Worm (Caenorhabditis elegans) whole organism, L1 larva: ENCODE measurements around the gene gsto-2.

ENCODE experiments used
- C04F5.9 ChIP-seq: sonication (generic microtip); optimal IDR thresholded peaks from 2 replicates; lab custom pipeline; 2016; ENCODE audit warnings: missing genetic modification characterization, missing compliant biosample characterization
- C34B4.2 ChIP-seq: sonication (generic microtip); optimal IDR thresholded peaks from 2 replicates; lab custom pipeline; 2017; ENCODE audit warnings: mild to moderate bottlenecking, missing genetic modification characterization, missing compliant biosample characterization
- ama-1 ChIP-seq: fragments of 150-350 bp; optimal IDR thresholded peaks from 2 replicates; lab custom pipeline; 2014
- ceh-8 ChIP-seq: fragments of 200-800 bp; sonication (Bioruptor generic); optimal IDR thresholded peaks from 2 replicates; lab custom pipeline; 2018; ENCODE audit warnings: mild to moderate bottlenecking, missing genetic modification characterization, moderate library complexity, missing compliant biosample characterization
- ces-1 ChIP-seq: fragments of 150-350 bp; optimal IDR thresholded peaks from 2 replicates; lab custom pipeline; 2014; ENCODE audit warnings: missing biosample characterization, missing genetic modification reagents, missing genetic modification characterization
- dsc-1 ChIP-seq: sonication (generic microtip); optimal IDR thresholded peaks from 2 replicates; lab custom pipeline; 2016; ENCODE audit warnings: mild to moderate bottlenecking, missing genetic modification characterization, missing compliant biosample characterization
- efl-1 ChIP-seq, 4 experiments: fragments of 150-350 bp; optimal IDR thresholded peaks in 3 of 4; peaks in 1 of 4; 1 replicate in 1 of 4; 2 replicates in 3 of 4; lab custom pipeline; 2014; ENCODE audit warnings: missing biosample characterization in 2 of 4, missing genetic modification characterization in 2 of 4, missing genetic modification reagents in 2 of 4
- egl-13 ChIP-seq: sonication (generic microtip); optimal IDR thresholded peaks from 2 replicates; lab custom pipeline; 2016; ENCODE audit warnings: missing genotype, missing genetic modification reagents, missing genetic modification characterization, missing compliant biosample characterization
- egl-27 ChIP-seq, 2 experiments: fragments of 150-350 bp in 1 of 2; sonication (generic microtip); optimal IDR thresholded peaks; 3 replicates each; lab custom pipeline; 2017 to 2018; ENCODE audit warnings: missing biosample characterization in 2 of 2, missing genetic modification characterization in 2 of 2, missing genetic modification reagents in 2 of 2
- elt-3 ChIP-seq, 6 experiments: fragments of 150-350 bp in 1 of 6; sonication (generic microtip); optimal IDR thresholded peaks; 2 replicates each; lab custom pipeline; 2017 to 2018; ENCODE audit warnings: missing biosample characterization in 6 of 6, missing genetic modification characterization in 6 of 6, inconsistent platforms in 1 of 6
- ets-5 ChIP-seq: fragments of 200-800 bp; sonication (Bioruptor generic); IDR thresholded peaks from 2 replicates; pipeline ENCODE4 v1.3.6; 2022; ENCODE audit warnings: missing genetic modification characterization, missing compliant biosample characterization
- fkh-4 ChIP-seq: sonication (generic microtip); optimal IDR thresholded peaks from 2 replicates; lab custom pipeline; 2016; ENCODE audit warnings: missing compliant biosample characterization, missing genetic modification characterization, borderline replicate concordance
- fkh-8 ChIP-seq: sonication (generic microtip); optimal IDR thresholded peaks from 2 replicates; lab custom pipeline; 2016; ENCODE audit warnings: mild to moderate bottlenecking, missing genetic modification characterization, missing compliant biosample characterization
- fos-1 ChIP-seq: fragments of 150-350 bp; optimal IDR thresholded peaks from 2 replicates; lab custom pipeline; 2014; ENCODE audit warnings: missing biosample characterization, missing genetic modification characterization
- hlh-17 ChIP-seq: fragments of 200-800 bp; sonication (Bioruptor generic); optimal IDR thresholded peaks from 2 replicates; lab custom pipeline; 2018; ENCODE audit warnings: missing genetic modification characterization, mild to moderate bottlenecking, missing compliant biosample characterization, moderate library complexity, borderline replicate concordance
- isw-1 ChIP-seq: fragments of 200-800 bp; sonication (Bioruptor generic); IDR thresholded peaks from 2 replicates; pipeline ENCODE4 v1.3.6; 2022; ENCODE audit warnings: missing genetic modification characterization, missing compliant biosample characterization
- jun-1 ChIP-seq: fragments of 150-350 bp; optimal IDR thresholded peaks from 2 replicates; lab custom pipeline; 2014; ENCODE audit warnings: missing biosample characterization, missing genetic modification reagents, missing genetic modification characterization
- lin-13 ChIP-seq: fragments of 150-350 bp; optimal IDR thresholded peaks from 2 replicates; lab custom pipeline; 2014; ENCODE audit warnings: missing biosample characterization, missing genetic modification reagents, missing genetic modification characterization
- lin-14 ChIP-seq: fragments of 200-800 bp; sonication (Bioruptor generic); optimal IDR thresholded peaks from 2 replicates; lab custom pipeline; 2018; ENCODE audit warnings: mild to moderate bottlenecking, missing genetic modification characterization, moderate library complexity, missing compliant biosample characterization
- lin-15B ChIP-seq: fragments of 150-350 bp; sonication (generic microtip); optimal IDR thresholded peaks from 3 replicates; lab custom pipeline; 2014; ENCODE audit warnings: missing biosample characterization, missing genetic modification characterization
- lin-35 ChIP-seq, 2 experiments: fragments of 150-350 bp; optimal IDR thresholded peaks; 2 replicates each; lab custom pipeline; 2014; ENCODE audit warnings: missing biosample characterization in 2 of 2, missing genetic modification characterization in 2 of 2, missing genetic modification reagents in 2 of 2
- lin-39 ChIP-seq: fragments of 150-350 bp; optimal IDR thresholded peaks from 2 replicates; lab custom pipeline; 2014; ENCODE audit warnings: missing biosample characterization, missing genetic modification reagents, missing genetic modification characterization
- lsy-2 ChIP-seq, 2 experiments: fragments of 150-350 bp; optimal IDR thresholded peaks; 2 replicates each; lab custom pipeline; 2014; ENCODE audit warnings: missing biosample characterization in 2 of 2, missing genetic modification characterization in 2 of 2
- mab-9 ChIP-seq: fragments of 200-800 bp; sonication (Bioruptor generic); IDR thresholded peaks from 2 replicates; pipeline ENCODE4 v1.3.6; 2022; ENCODE audit warnings: missing genetic modification reagents, missing genetic modification characterization, missing compliant biosample characterization
- mdl-1 ChIP-seq, 2 experiments: fragments of 150-350 bp; optimal IDR thresholded peaks; 2 replicates each; lab custom pipeline; 2014 to 2017; ENCODE audit warnings: missing biosample characterization in 2 of 2, missing genetic modification characterization in 2 of 2, inconsistent platforms in 1 of 2
- mep-1 ChIP-seq: fragments of 150-350 bp; optimal IDR thresholded peaks from 2 replicates; lab custom pipeline; 2014; ENCODE audit warnings: missing biosample characterization, missing genetic modification characterization
- nhr-11 ChIP-seq: fragments of 150-350 bp; optimal IDR thresholded peaks from 2 replicates; lab custom pipeline; 2014; ENCODE audit warnings: missing biosample characterization, missing genetic modification characterization
- nhr-12 ChIP-seq: sonication (generic microtip); optimal IDR thresholded peaks from 2 replicates; lab custom pipeline; 2017; ENCODE audit warnings: missing biosample characterization, missing genetic modification characterization
- nhr-20 ChIP-seq: sonication (generic microtip); optimal IDR thresholded peaks from 2 replicates; lab custom pipeline; 2016; ENCODE audit warnings: mild to moderate bottlenecking, missing genetic modification characterization, missing compliant biosample characterization
- nhr-237 ChIP-seq: fragments of 150-350 bp; optimal IDR thresholded peaks from 2 replicates; lab custom pipeline; 2014; ENCODE audit warnings: missing biosample characterization, missing genetic modification characterization
- nhr-28 ChIP-seq: fragments of 150-350 bp; optimal IDR thresholded peaks from 2 replicates; lab custom pipeline; 2014; ENCODE audit warnings: missing biosample characterization, missing genetic modification characterization
- nhr-47 ChIP-seq: sonication (generic microtip); optimal IDR thresholded peaks from 2 replicates; lab custom pipeline; 2016; ENCODE audit warnings: mild to moderate bottlenecking, missing genetic modification characterization, moderate library complexity, missing compliant biosample characterization
- nhr-76 ChIP-seq: sonication (generic microtip); optimal IDR thresholded peaks from 2 replicates; lab custom pipeline; 2017; ENCODE audit warnings: missing biosample characterization, missing genetic modification characterization
- nhr-77 ChIP-seq: fragments of 150-350 bp; optimal IDR thresholded peaks from 2 replicates; lab custom pipeline; 2014; ENCODE audit warnings: missing biosample characterization, missing genetic modification characterization
- nhr-90 ChIP-seq: sonication (generic microtip); optimal IDR thresholded peaks from 2 replicates; lab custom pipeline; 2016; ENCODE audit warnings: mild to moderate bottlenecking, missing genetic modification characterization, missing compliant biosample characterization; ENCODE audit not compliant: poor library complexity
- pag-3 ChIP-seq: sonication (generic microtip); optimal IDR thresholded peaks from 2 replicates; lab custom pipeline; 2017; ENCODE audit warnings: missing genetic modification characterization, mild to moderate bottlenecking, missing compliant biosample characterization, antibody characterized with exemption, borderline replicate concordance; ENCODE audit not compliant: insufficient read depth
- pqm-1 ChIP-seq: sonication (generic microtip); optimal IDR thresholded peaks from 3 replicates; lab custom pipeline; 2017; ENCODE audit warnings: missing biosample characterization, missing genetic modification characterization
- rnt-1 ChIP-seq: sonication (generic microtip); optimal IDR thresholded peaks from 2 replicates; lab custom pipeline; 2016; ENCODE audit warnings: mild to moderate bottlenecking, missing genetic modification characterization, moderate library complexity, missing compliant biosample characterization
- skn-1 ChIP-seq: fragments of 150-350 bp; optimal IDR thresholded peaks from 2 replicates; lab custom pipeline; 2014; ENCODE audit warnings: missing biosample characterization, missing genetic modification characterization
- snu-23 ChIP-seq: sonication (generic microtip); optimal IDR thresholded peaks from 2 replicates; lab custom pipeline; 2016; ENCODE audit warnings: missing genetic modification characterization, missing compliant biosample characterization
- sptf-1 ChIP-seq: fragments of 150-350 bp; optimal IDR thresholded peaks from 2 replicates; lab custom pipeline; 2014; ENCODE audit warnings: missing biosample characterization, missing genetic modification characterization
- tbx-2 ChIP-seq: sonication (generic microtip); optimal IDR thresholded peaks from 2 replicates; lab custom pipeline; 2016; ENCODE audit warnings: missing genetic modification characterization, missing compliant biosample characterization
- unc-130 ChIP-seq: fragments of 150-350 bp; optimal IDR thresholded peaks from 2 replicates; lab custom pipeline; 2017; ENCODE audit warnings: missing biosample characterization, missing genetic modification characterization, inconsistent platforms
- unc-30 ChIP-seq: sonication (generic microtip); optimal IDR thresholded peaks from 2 replicates; lab custom pipeline; 2017; ENCODE audit warnings: missing biosample characterization, missing genetic modification characterization
- unc-62 ChIP-seq: fragments of 150-350 bp; optimal IDR thresholded peaks from 2 replicates; lab custom pipeline; 2014; ENCODE audit warnings: missing biosample characterization, missing genetic modification reagents, missing genetic modification characterization
- unc-86 ChIP-seq: sonication (generic microtip); optimal IDR thresholded peaks from 2 replicates; lab custom pipeline; 2016; ENCODE audit warnings: missing genetic modification characterization, missing compliant biosample characterization
- unc-98 ChIP-seq: fragments of 200-800 bp; sonication (Bioruptor generic); IDR thresholded peaks from 2 replicates; pipeline ENCODE4 v1.3.6; 2022; ENCODE audit warnings: missing genetic modification characterization, missing compliant biosample characterization
- vab-15 ChIP-seq: sonication (generic microtip); optimal IDR thresholded peaks from 2 replicates; lab custom pipeline; 2017; ENCODE audit warnings: missing genotype, mild to moderate bottlenecking, missing genetic modification characterization, missing compliant biosample characterization
- xbp-1 ChIP-seq: sonication (generic microtip); optimal IDR thresholded peaks from 2 replicates; lab custom pipeline; 2016; ENCODE audit warnings: missing genetic modification characterization, missing compliant biosample characterization
- zag-1 ChIP-seq: fragments of 150-350 bp; optimal IDR thresholded peaks from 2 replicates; lab custom pipeline; 2014; ENCODE audit warnings: missing biosample characterization, missing genetic modification characterization
- zip-4 ChIP-seq: fragments of 200-800 bp; sonication (Bioruptor generic); optimal IDR thresholded peaks from 2 replicates; lab custom pipeline; 2018; ENCODE audit warnings: mild to moderate bottlenecking, missing genetic modification characterization, moderate library complexity, missing compliant biosample characterization
- ztf-11 ChIP-seq, 2 experiments: sonication (generic microtip); optimal IDR thresholded peaks; 2 replicates each; lab custom pipeline; 2016 to 2017; ENCODE audit warnings: missing genetic modification characterization in 2 of 2, missing biosample characterization in 1 of 2, missing compliant biosample characterization in 1 of 2
- ztf-4 ChIP-seq: fragments of 150-350 bp; optimal IDR thresholded peaks from 2 replicates; lab custom pipeline; 2014; ENCODE audit warnings: missing biosample characterization, missing genetic modification characterization

gsto-2 gene

DNA sequence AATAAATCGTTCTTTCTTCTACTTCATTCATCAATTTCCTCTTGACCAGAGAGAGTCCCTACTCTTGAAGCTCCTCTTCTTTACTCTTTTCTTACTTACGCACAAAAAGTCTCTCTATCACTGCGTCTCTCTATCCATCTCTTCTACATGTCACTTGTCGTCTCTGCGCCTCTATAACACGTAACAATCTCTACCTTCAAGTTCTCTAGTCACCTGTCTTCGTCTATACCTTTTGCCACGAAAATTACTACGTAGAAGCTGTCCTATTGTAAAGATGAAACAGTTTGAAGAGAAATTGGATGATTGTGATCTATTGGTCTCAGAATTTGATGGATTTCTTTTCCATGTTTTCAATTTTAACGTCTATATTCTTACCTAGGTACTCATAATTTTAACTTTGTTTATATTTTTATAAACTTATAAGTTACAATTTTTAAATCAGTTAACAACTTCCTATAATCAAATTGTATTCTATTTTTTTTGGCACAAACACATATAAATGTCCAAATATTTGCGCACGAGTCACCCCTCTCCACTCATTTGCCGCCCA is 2.3 kb downstream of the gsto-2 start, which contains the start of gene C02D5.2 (continued):
- TF ChIP-seq rnt-1 (tag; lab: Kevin White, UChicago) (peak; percentile 80), vab-15 (tag; lab: Kevin White, UChicago) (no peak), unc-130 (tag; lab: Kevin White, UChicago) (no peak), hlh-17 (GFP tag; lab: Kevin White, UChicago) (no peak), zip-4 (GFP tag; lab: Kevin White, UChicago) (no peak), ces-1 (no peak), nhr-11 (tag; lab: Kevin White, UChicago) (no peak), ztf-4 (tag; lab: Kevin White, UChicago) (no peak), tbx-2 (peak; percentile 22), egl-27 (tag; optimal IDR thresholded peaks at IDR 0.05; lab: Kevin White, UChicago) (no peak), lin-35 (GFP tag; optimal IDR thresholded peaks at IDR 0.05; lab: Kevin White, UChicago) (peak; percentile 40 to 50), dsc-1 (tag; lab: Kevin White, UChicago) (no peak), lin-14 (GFP tag; lab: Kevin White, UChicago) (peak; percentile 74), nhr-47 (tag; lab: Kevin White, UChicago) (peak; percentile 26), unc-62 (GFP tag; lab: Kevin White, UChicago) (no peak), pag-3 (no peak), unc-86 (tag; lab: Kevin White, UChicago) (no peak), nhr-12 (tag; lab: Kevin White, UChicago) (no peak), C04F5.9 (tag; lab: Kevin White, UChicago) (no peak), mdl-1 (tag; optimal IDR thresholded peaks at IDR 0.05; lab: Kevin White, UChicago) (no peak), xbp-1 (tag; lab: Kevin White, UChicago) (peak; percentile 44), ztf-11 (tag; optimal IDR thresholded peaks at IDR 0.05; lab: Kevin White, UChicago) (no peak), mep-1 (no peak), fos-1 (tag; lab: Kevin White, UChicago) (peak; percentile 5), ceh-8 (GFP tag; lab: Kevin White, UChicago) (no peak), snu-23 (peak; percentile 60), egl-13 (tag; lab: Kevin White, UChicago) (no peak), skn-1 (tag; lab: Kevin White, UChicago) (peak; percentile 65), lsy-2 (tag; optimal IDR thresholded peaks at IDR 0.05; lab: Kevin White, UChicago) (peak; percentile 50 to 71), ama-1 (lab: Kevin White, UChicago) (no peak), nhr-76 (tag; lab: Kevin White, UChicago) (no peak), fkh-8 (no peak), unc-30 (tag; lab: Kevin White, UChicago) (no peak), nhr-77 (tag; lab: Kevin White, UChicago) (no peak), lin-13 (GFP tag; lab: Kevin White, UChicago) (no peak), ets-5 (GFP tag; lab: Robert Waterston, UW) (no peak), fkh-4 (tag; lab: Kevin White, UChicago) (no peak), efl-1 (optimal IDR thresholded peaks at IDR 0.05; lab: Kevin White, UChicago) (peak; percentile 67 to 70), efl-1 (GFP tag; optimal IDR thresholded peaks at IDR 0.05 in 1 of 2; lab: Kevin White, UChicago) (peak in 1 of 2 experiments; percentile 76), nhr-20 (peak; percentile 58), jun-1 (tag; lab: Kevin White, UChicago) (no peak), elt-3 (tag; optimal IDR thresholded peaks at IDR 0.05; lab: Kevin White, UChicago) (peak in 1 of 6 experiments; percentile 30), nhr-90 (tag; lab: Kevin White, UChicago) (no peak), nhr-28 (no peak), mab-9 (GFP tag; lab: Robert Waterston, UW) (no peak), C34B4.2 (tag; lab: Kevin White, UChicago) (no peak), unc-98 (GFP tag; lab: Robert Waterston, UW) (no peak), sptf-1 (tag; lab: Kevin White, UChicago) (no peak), isw-1 (GFP tag; lab: Robert Waterston, UW) (no peak), zag-1 (tag; lab: Kevin White, UChicago) (no peak), pqm-1 (tag; lab: Kevin White, UChicago) (no peak), lin-15B (tag; lab: Kevin White, UChicago) (no peak), nhr-237 (tag; lab: Kevin White, UChicago) (no peak), lin-39 (tag; lab: Kevin White, UChicago) (no peak)
